Fruit fly (Drosophila melanogaster) Kc167 (cell line): ENCODE results near the gene Dlip1.

ENCODE experiments used
- Myc ChIP-seq: fragments of >200 bp; optimal IDR thresholded peaks from 2 replicates; lab custom pipeline; 2017; ENCODE audit warnings: missing external identifiers
- Sin3A ChIP-seq: fragments of >200 bp; optimal IDR thresholded peaks from 2 replicates; lab custom pipeline; 2018; ENCODE audit warnings: missing external identifiers
- h ChIP-seq: fragments of >200 bp; optimal IDR thresholded peaks from 3 replicates; lab custom pipeline; 2018; ENCODE audit warnings: missing external identifiers
- insv ChIP-seq: fragments of >200 bp; optimal IDR thresholded peaks from 3 replicates; lab custom pipeline; 2018; ENCODE audit warnings: missing external identifiers
- psq ChIP-seq: fragments of >200 bp; optimal IDR thresholded peaks from 2 replicates; lab custom pipeline; 2017; ENCODE audit warnings: missing external identifiers
- ttk ChIP-seq: sonication (Bioruptor generic); optimal IDR thresholded peaks from 2 replicates; lab custom pipeline; 2017; ENCODE audit warnings: missing external identifiers

The Dlip1 gene

dm6 chrX:9168273-9168672, 9.9 kb downstream of the Dlip1 start:
- TF ChIP-seq Myc = no peak

dm6 chrX:9187429-9187828, 29.0 kb downstream of the Dlip1 start:
- no peak for TF ChIP-seq psq (lab: Kevin White, UChicago)
- no peak for TF ChIP-seq Myc
- no peak for TF ChIP-seq insv (lab: Kevin White, UChicago)
- no peak for TF ChIP-seq h (lab: Kevin White, UChicago)
- no peak for TF ChIP-seq Sin3A (lab: Kevin White, UChicago)
- TF ChIP-seq ttk (lab: Kevin White, UChicago) = no peak

dm6 chrX:9190555-9191184, 32.2 kb downstream of the Dlip1 start, which contains the start of gene CG12115:
Gene CG12115, minus strand, starts transcription at chrX:9190605.
- TF ChIP-seq Sin3A (lab: Kevin White, UChicago) = no peak
- TF ChIP-seq insv (lab: Kevin White, UChicago) = no peak
- no peak for TF ChIP-seq psq (lab: Kevin White, UChicago)
- no peak for TF ChIP-seq Myc
- no peak for TF ChIP-seq h (lab: Kevin White, UChicago)
- no peak for TF ChIP-seq ttk (lab: Kevin White, UChicago)

- TF ChIP-seq insv (lab: Kevin White, UChicago) = no peak
- no peak for TF ChIP-seq psq (lab: Kevin White, UChicago)
- no peak for TF ChIP-seq ttk (lab: Kevin White, UChicago)
- TF ChIP-seq h (lab: Kevin White, UChicago) = no peak
- TF ChIP-seq Myc = no peak
- no peak for TF ChIP-seq Sin3A (lab: Kevin White, UChicago)
These were observed 32.9 kb downstream of the Dlip1 start, which contains the start of gene CG12057 for dm6 chrX:9191357-9191756. Gene CG12057, plus strand, starts transcription at chrX:9191657.

dm6 chrX:9192429-9192828, 34.0 kb downstream of the Dlip1 start, which contains the start of gene CG12056:
Gene CG12056, plus strand, starts transcription at chrX:9192669.
- TF ChIP-seq ttk (lab: Kevin White, UChicago) (no peak), Sin3A (lab: Kevin White, UChicago) (no peak), psq (lab: Kevin White, UChicago) (no peak), Myc (no peak), h (lab: Kevin White, UChicago) (no peak)

dm6 chrX:9193604-9194003, 35.2 kb downstream of the Dlip1 start, which contains the start of gene CG12106:
Gene CG12106, plus strand, starts transcription at chrX:9193898.
- TF ChIP-seq Sin3A (lab: Kevin White, UChicago) (no peak), insv (lab: Kevin White, UChicago) (no peak), psq (lab: Kevin White, UChicago) (no peak), h (lab: Kevin White, UChicago) (no peak), Myc (no peak), ttk (lab: Kevin White, UChicago) (no peak)

- TF ChIP-seq Sin3A (lab: Kevin White, UChicago) (no peak), insv (lab: Kevin White, UChicago) (no peak)
These were observed 36.9 kb downstream of the Dlip1 start for dm6 chrX:9195311-9195710.

dm6 chrX:9196362-9196761, 37.9 kb downstream of the Dlip1 start, which contains the start of gene CG12118:
Gene CG12118, minus strand, starts transcription at chrX:9196414.
- no peak for TF ChIP-seq Sin3A (lab: Kevin White, UChicago)
- no peak for TF ChIP-seq Myc
- no peak for TF ChIP-seq psq (lab: Kevin White, UChicago)

- TF ChIP-seq Myc (no peak), Sin3A (lab: Kevin White, UChicago) (no peak)
These were observed 41.8 kb downstream of the Dlip1 start for dm6 chrX:9200234-9200633.

dm6 chrX:9201080-9201479, 42.7 kb downstream of the Dlip1 start:
- TF ChIP-seq ttk (lab: Kevin White, UChicago) (no peak), psq (lab: Kevin White, UChicago) (no peak), Sin3A (lab: Kevin White, UChicago) (no peak), Myc (no peak), h (lab: Kevin White, UChicago) (no peak)

dm6 chrX:9201866-9202681, 43.7 kb downstream of the Dlip1 start:
- TF ChIP-seq h (lab: Kevin White, UChicago) = no peak
- no peak for TF ChIP-seq insv (lab: Kevin White, UChicago)
- no peak for TF ChIP-seq ttk (lab: Kevin White, UChicago)
- no peak for TF ChIP-seq psq (lab: Kevin White, UChicago)
- TF ChIP-seq Myc = no peak
- no peak for TF ChIP-seq Sin3A (lab: Kevin White, UChicago)
